Worm (Caenorhabditis elegans) whole organism, L3 larva: ENCODE measurements around the gene M60.7.

ENCODE experiments used
- R02D3.7 ChIP-seq: fragments of 150-350 bp; optimal IDR thresholded peaks from 2 replicates; lab custom pipeline; 2014; ENCODE audit warnings: missing biosample characterization, missing genetic modification characterization
- ceh-16 ChIP-seq: sonication (generic microtip); optimal IDR thresholded peaks from 2 replicates; lab custom pipeline; 2017; ENCODE audit warnings: missing biosample characterization, missing genetic modification characterization
- ceh-28 ChIP-seq: fragments of 150-350 bp; optimal IDR thresholded peaks from 2 replicates; lab custom pipeline; 2014; ENCODE audit warnings: missing biosample characterization, missing genetic modification reagents, missing genetic modification characterization
- ceh-82 ChIP-seq: fragments of 150-350 bp; optimal IDR thresholded peaks from 2 replicates; lab custom pipeline; 2014; ENCODE audit warnings: missing biosample characterization, missing genetic modification characterization
- ceh-9 ChIP-seq: sonication (generic microtip); optimal IDR thresholded peaks from 2 replicates; lab custom pipeline; 2018; ENCODE audit warnings: missing biosample characterization, missing genetic modification characterization
- egl-5 ChIP-seq: fragments of 150-350 bp; optimal IDR thresholded peaks from 2 replicates; lab custom pipeline; 2017; ENCODE audit warnings: missing biosample characterization, missing genetic modification reagents, missing genetic modification characterization, inconsistent platforms
- elt-1 ChIP-seq: fragments of 150-350 bp; optimal IDR thresholded peaks from 2 replicates; lab custom pipeline; 2014; ENCODE audit warnings: missing biosample characterization, missing genetic modification characterization
- elt-2 ChIP-seq: sonication (generic microtip); optimal IDR thresholded peaks from 2 replicates; lab custom pipeline; 2016; ENCODE audit warnings: missing genetic modification reagents, mild to moderate bottlenecking, missing genetic modification characterization, missing compliant biosample characterization
- elt-3 ChIP-seq, 3 experiments: fragments of 150-350 bp in 1 of 3; sonication (generic microtip) in 2 of 3; optimal IDR thresholded peaks; 2 replicates in 2 of 3; 4 replicates in 1 of 3; lab custom pipeline; 2014 to 2017; ENCODE audit warnings: missing biosample characterization in 3 of 3, missing genetic modification characterization in 3 of 3
- fkh-10 ChIP-seq: sonication (generic microtip); optimal IDR thresholded peaks from 2 replicates; lab custom pipeline; 2017; ENCODE audit warnings: missing biosample characterization, missing genetic modification reagents, missing genetic modification characterization
- fkh-2 ChIP-seq: fragments of 150-350 bp; optimal IDR thresholded peaks from 2 replicates; lab custom pipeline; 2014; ENCODE audit warnings: missing biosample characterization, missing genetic modification reagents, missing genetic modification characterization
- hmg-11 ChIP-seq: sonication (generic microtip); optimal IDR thresholded peaks from 2 replicates; lab custom pipeline; 2016; ENCODE audit warnings: missing genetic modification characterization, missing compliant biosample characterization
- jun-1 ChIP-seq: fragments of 150-350 bp; optimal IDR thresholded peaks from 2 replicates; lab custom pipeline; 2014; ENCODE audit warnings: missing biosample characterization, missing genetic modification reagents, missing genetic modification characterization
- lin-15B ChIP-seq: fragments of 150-350 bp; optimal IDR thresholded peaks from 2 replicates; lab custom pipeline; 2014; ENCODE audit warnings: missing biosample characterization, missing genetic modification characterization
- lin-39 ChIP-seq: fragments of 150-350 bp; optimal IDR thresholded peaks from 2 replicates; lab custom pipeline; 2018; ENCODE audit warnings: missing biosample characterization, missing genetic modification reagents, missing genetic modification characterization
- mml-1 ChIP-seq: fragments of 150-350 bp; sonication (generic microtip); optimal IDR thresholded peaks from 3 replicates; lab custom pipeline; 2014; ENCODE audit warnings: missing biosample characterization, missing genetic modification characterization
- nfya-1 ChIP-seq: sonication (generic microtip); optimal IDR thresholded peaks from 2 replicates; lab custom pipeline; 2017; ENCODE audit warnings: missing genetic modification characterization, mild to moderate bottlenecking, missing compliant biosample characterization, antibody characterized with exemption, moderate library complexity; ENCODE audit not compliant: insufficient read depth
- nhr-11 ChIP-seq: fragments of 150-350 bp; optimal IDR thresholded peaks from 2 replicates; lab custom pipeline; 2014; ENCODE audit warnings: missing biosample characterization, missing genetic modification characterization
- nhr-12 ChIP-seq: fragments of 150-350 bp; optimal IDR thresholded peaks from 2 replicates; lab custom pipeline; 2014; ENCODE audit warnings: missing biosample characterization, missing genetic modification characterization
- nhr-23 ChIP-seq: fragments of 150-350 bp; optimal IDR thresholded peaks from 2 replicates; lab custom pipeline; 2014; ENCODE audit warnings: missing biosample characterization, missing genetic modification reagents, missing genetic modification characterization
- nhr-237 ChIP-seq: fragments of 150-350 bp; optimal IDR thresholded peaks from 2 replicates; lab custom pipeline; 2014; ENCODE audit warnings: missing biosample characterization, missing genetic modification characterization
- nhr-25 ChIP-seq: sonication (generic microtip); optimal IDR thresholded peaks from 2 replicates; lab custom pipeline; 2017; ENCODE audit warnings: missing biosample characterization, missing genetic modification characterization
- nhr-28 ChIP-seq: fragments of 150-350 bp; optimal IDR thresholded peaks from 2 replicates; lab custom pipeline; 2014; ENCODE audit warnings: missing biosample characterization, missing genetic modification characterization
- nhr-43 ChIP-seq: sonication (generic microtip); optimal IDR thresholded peaks from 2 replicates; lab custom pipeline; 2016; ENCODE audit warnings: mild to moderate bottlenecking, missing genetic modification characterization, missing compliant biosample characterization; ENCODE audit not compliant: poor library complexity, severe bottlenecking
- nhr-67 ChIP-seq: fragments of 150-350 bp; optimal IDR thresholded peaks from 2 replicates; lab custom pipeline; 2014; ENCODE audit warnings: missing biosample characterization, missing genetic modification characterization
- nhr-77 ChIP-seq: fragments of 150-350 bp; optimal IDR thresholded peaks from 2 replicates; lab custom pipeline; 2014; ENCODE audit warnings: missing biosample characterization, missing genetic modification characterization
- pha-4 ChIP-seq: fragments of 150-350 bp; optimal IDR thresholded peaks from 2 replicates; lab custom pipeline; 2014; ENCODE audit warnings: missing biosample characterization, missing genetic modification reagents, missing genetic modification characterization
- pqm-1 ChIP-seq: fragments of 150-350 bp; optimal IDR thresholded peaks from 2 replicates; lab custom pipeline; 2017; ENCODE audit warnings: missing biosample characterization, missing genetic modification characterization, inconsistent platforms
- sea-2 ChIP-seq: fragments of 150-350 bp; sonication (generic microtip); optimal IDR thresholded peaks from 4 replicates; lab custom pipeline; 2014; ENCODE audit warnings: missing biosample characterization, missing genetic modification reagents, missing genetic modification characterization
- skn-1 ChIP-seq: fragments of 150-350 bp; optimal IDR thresholded peaks from 2 replicates; lab custom pipeline; 2014; ENCODE audit warnings: missing biosample characterization, missing genetic modification characterization
- snpc-4 ChIP-seq: fragments of 150-350 bp; optimal IDR thresholded peaks from 2 replicates; lab custom pipeline; 2014; ENCODE audit warnings: missing biosample characterization, missing genetic modification characterization
- tbx-2 ChIP-seq: sonication (generic microtip); optimal IDR thresholded peaks from 2 replicates; lab custom pipeline; 2016; ENCODE audit warnings: mild to moderate bottlenecking, missing genetic modification characterization, missing compliant biosample characterization
- unc-62 ChIP-seq: fragments of 150-350 bp; sonication (generic microtip); optimal IDR thresholded peaks from 4 replicates; lab custom pipeline; 2014; ENCODE audit warnings: missing biosample characterization, missing genetic modification reagents, missing genetic modification characterization
- ztf-11 ChIP-seq: fragments of 150-350 bp; optimal IDR thresholded peaks from 2 replicates; lab custom pipeline; 2014; ENCODE audit warnings: missing biosample characterization, missing genetic modification characterization
- ztf-4 ChIP-seq: fragments of 150-350 bp; optimal IDR thresholded peaks from 2 replicates; lab custom pipeline; 2014; ENCODE audit warnings: missing biosample characterization, missing genetic modification characterization

M60.7 gene

ce11 chrX:8297333-8297732, 36.4 kb upstream of the M60.7 start:
- TF ChIP-seq nhr-12 (tag; lab: Kevin White, UChicago) (no peak), ztf-11 (tag; lab: Kevin White, UChicago) (no peak), nhr-67 (tag; lab: Kevin White, UChicago) (no peak), hmg-11 (tag; lab: Kevin White, UChicago) (no peak), mml-1 (tag; lab: Kevin White, UChicago) (no peak), fkh-10 (no peak), ztf-4 (tag; lab: Kevin White, UChicago) (no peak), pha-4 (tag; lab: Kevin White, UChicago) (no peak)

ce11 chrX:8294586-8294985, 33.6 kb upstream of the M60.7 start, which contains the start of gene R09F10.3:
TSS of gene R09F10.3 (plus strand) at chrX:8294625.
- no peak for TF ChIP-seq ceh-82
- no peak for TF ChIP-seq lin-15B (tag; lab: Kevin White, UChicago)
- TF ChIP-seq skn-1 (tag; lab: Kevin White, UChicago), result no peak
- TF ChIP-seq tbx-2 (tag; lab: Kevin White, UChicago), result no peak
- no peak for TF ChIP-seq ceh-9 (tag; lab: Kevin White, UChicago)
- TF ChIP-seq elt-1 (tag; lab: Kevin White, UChicago), result no peak
- TF ChIP-seq nhr-28 (tag; lab: Kevin White, UChicago), result no peak
- no peak for TF ChIP-seq nhr-23

ce11 chrX:8286740-8287299, 25.8 kb upstream of the M60.7 start, which contains the start of gene sec-16A.2:
TSS of gene sec-16A.2 (plus strand) at chrX:8287249.
- no peak for TF ChIP-seq elt-1 (tag; lab: Kevin White, UChicago)
- TF ChIP-seq unc-62 (GFP tag; lab: Kevin White, UChicago), result no peak
- TF ChIP-seq ceh-82, result no peak
- TF ChIP-seq fkh-2 (tag; lab: Kevin White, UChicago), result no peak
- TF ChIP-seq jun-1, result no peak
- peak; percentile 57 for TF ChIP-seq snpc-4 (tag; lab: Kevin White, UChicago)
- TF ChIP-seq nhr-25 (tag; lab: Kevin White, UChicago), result peak; percentile 80
- no peak for TF ChIP-seq skn-1 (tag; lab: Kevin White, UChicago)
- TF ChIP-seq lin-39 (tag; lab: Kevin White, UChicago), result peak; percentile 97
- no peak for TF ChIP-seq ztf-4 (tag; lab: Kevin White, UChicago)
- peak; percentile 37 for TF ChIP-seq pqm-1 (tag; lab: Kevin White, UChicago)
- no peak for TF ChIP-seq sea-2 (GFP tag; lab: Kevin White, UChicago)
- peak; percentile 53 for TF ChIP-seq elt-2
- peak; percentile 27 for TF ChIP-seq nhr-43 (tag; lab: Kevin White, UChicago)
- TF ChIP-seq ceh-16 (tag; lab: Kevin White, UChicago), result no peak
- peak; percentile 64 for TF ChIP-seq R02D3.7
- peak; percentile 15 for TF ChIP-seq nhr-11 (tag; lab: Kevin White, UChicago)
- peak; percentile 70 for TF ChIP-seq hmg-11 (tag; lab: Kevin White, UChicago)
- no peak for TF ChIP-seq nhr-12 (tag; lab: Kevin White, UChicago)
- TF ChIP-seq pha-4 (tag; lab: Kevin White, UChicago), result peak; percentile 91
- TF ChIP-seq lin-15B (tag; lab: Kevin White, UChicago), result peak; percentile 88
- TF ChIP-seq nhr-77 (tag; lab: Kevin White, UChicago), result no peak
- peak; percentile 95 for TF ChIP-seq egl-5
- TF ChIP-seq ceh-28 (tag; lab: Kevin White, UChicago), result peak; percentile 49
- peak; percentile 77 for TF ChIP-seq nfya-1 (tag; lab: Kevin White, UChicago)
- peak; percentile 79 for TF ChIP-seq nhr-23
- TF ChIP-seq nhr-237 (tag; lab: Kevin White, UChicago), result no peak
- TF ChIP-seq elt-3 (tag; optimal IDR thresholded peaks at IDR 0.05; lab: Kevin White, UChicago), result no peak
- no peak for TF ChIP-seq tbx-2 (tag; lab: Kevin White, UChicago)

- TF ChIP-seq sea-2 (GFP tag; lab: Kevin White, UChicago), result no peak
These were observed 25.2 kb upstream of the M60.7 start for ce11 chrX:8286164-8286563.
